Worm (Caenorhabditis elegans): ENCODE data around the gene znf-207.

znf-207 gene

DNA sequence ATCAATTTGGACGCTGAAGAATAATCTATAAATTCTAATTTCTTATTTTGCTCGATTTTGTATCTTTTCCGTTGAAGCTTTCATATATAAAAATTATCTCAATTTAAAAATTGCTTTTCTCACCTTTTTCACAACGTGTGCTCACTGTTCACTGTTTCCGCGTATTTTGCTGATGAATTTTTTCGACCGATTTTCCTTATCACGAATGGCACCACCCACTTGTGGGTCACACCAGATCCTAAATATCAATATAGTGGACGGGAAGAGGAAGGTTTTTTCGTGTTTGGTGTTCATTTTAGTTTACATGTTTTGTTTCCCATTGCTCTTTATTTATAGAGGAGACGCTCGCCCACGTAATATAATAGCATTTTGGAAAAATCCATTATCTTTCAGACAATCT is 4.9 kb downstream of the znf-207 start:
- no peak for TF ChIP-seq mdl-1 (tag; optimal IDR thresholded peaks at IDR 0.05)
- no peak for TF ChIP-seq blmp-1 (tag; optimal IDR thresholded peaks at IDR 0.05; ENCODE audit: insufficient read depth)
- no peak for TF ChIP-seq dmd-4 (tag; optimal IDR thresholded peaks at IDR 0.05)
- no peak for TF ChIP-seq egl-27 (tag; optimal IDR thresholded peaks at IDR 0.05)
- no peak for TF ChIP-seq R02D3.7 (tag; optimal IDR thresholded peaks at IDR 0.05)
- no peak for TF ChIP-seq nhr-10 (tag; optimal IDR thresholded peaks at IDR 0.05)
- no peak for TF ChIP-seq zag-1 (tag; optimal IDR thresholded peaks at IDR 0.05)
- no peak for TF ChIP-seq alr-1 (tag; optimal IDR thresholded peaks at IDR 0.05)
- TF ChIP-seq lin-13 (GFP tag; optimal IDR thresholded peaks at IDR 0.05): no peak
- TF ChIP-seq nhr-237 (tag; optimal IDR thresholded peaks at IDR 0.05): no peak
- no peak for TF ChIP-seq nhr-6 (tag; optimal IDR thresholded peaks at IDR 0.05)
- TF ChIP-seq ztf-1 (GFP tag; conservative IDR thresholded peaks at IDR 0.05): no peak
- TF ChIP-seq sem-4 (tag; optimal IDR thresholded peaks at IDR 0.05): no peak
- TF ChIP-seq peb-1 (tag; optimal IDR thresholded peaks at IDR 0.05): no peak

DNA sequence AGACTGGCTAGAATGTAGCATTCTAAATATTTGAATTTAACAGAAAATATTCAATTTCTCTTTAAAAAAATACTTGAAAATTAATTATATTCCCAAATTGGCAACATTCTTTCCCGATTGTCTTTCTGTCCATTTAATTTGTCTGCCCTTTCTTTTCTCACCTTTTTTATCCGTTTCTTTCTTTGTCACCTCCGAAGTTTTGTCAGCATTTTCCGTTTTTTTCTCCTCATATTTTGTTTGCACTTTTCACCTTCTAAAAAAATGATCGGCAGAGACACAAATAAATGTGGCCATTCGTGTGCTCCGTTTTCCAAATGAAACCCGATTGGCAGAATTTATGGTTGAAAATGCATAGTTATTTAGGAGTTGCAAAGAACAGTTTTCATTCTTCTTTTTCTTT is 5.3 kb downstream of the znf-207 start:
- no peak for TF ChIP-seq nhr-77 (tag; optimal IDR thresholded peaks at IDR 0.05)
- TF ChIP-seq nhr-12 (tag; optimal IDR thresholded peaks at IDR 0.05): no peak
- peak in 1 of 2 experiments; percentile 0 for TF ChIP-seq lsy-2 (tag; optimal IDR thresholded peaks at IDR 0.05)

DNA sequence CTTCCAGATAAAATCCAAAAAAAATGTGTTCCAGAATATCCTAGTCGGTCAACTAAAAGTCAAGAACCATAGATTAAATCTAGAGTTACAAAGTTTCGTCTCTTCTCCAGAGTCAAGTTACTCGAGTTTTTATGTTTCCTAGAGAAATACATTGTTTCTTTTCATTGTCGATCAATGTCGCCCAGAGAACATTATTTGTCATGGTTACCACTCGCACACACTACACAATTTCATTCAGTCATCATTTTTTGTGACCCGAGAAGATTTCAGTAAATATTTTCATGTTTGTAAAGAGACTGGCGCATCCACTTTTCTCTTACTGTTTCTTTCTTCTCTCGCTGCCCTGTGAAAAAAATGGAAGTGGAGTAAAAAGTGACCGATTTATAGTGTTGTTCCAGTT is 5.9 kb downstream of the znf-207 start:
- TF ChIP-seq elt-3 (tag; optimal IDR thresholded peaks at IDR 0.05) (no peak), sma-9 (GFP tag; optimal IDR thresholded peaks at IDR 0.05) (no peak), sma-9 (tag; optimal IDR thresholded peaks at IDR 0.05) (no peak), F13H6.1 (tag; optimal IDR thresholded peaks at IDR 0.05) (no peak), ztf-4 (tag; optimal IDR thresholded peaks at IDR 0.05) (no peak), lsy-2 (tag; optimal IDR thresholded peaks at IDR 0.05) (no peak), peb-1 (tag; optimal IDR thresholded peaks at IDR 0.05) (no peak), nhr-21 (tag; optimal IDR thresholded peaks at IDR 0.05) (no peak), dmd-4 (tag; optimal IDR thresholded peaks at IDR 0.05) (no peak), mab-5 (tag; optimal IDR thresholded peaks at IDR 0.05) (no peak), C34F6.9 (tag; optimal IDR thresholded peaks at IDR 0.05) (no peak), nhr-23 (tag; optimal IDR thresholded peaks at IDR 0.05) (no peak), gmeb-1 (tag; optimal IDR thresholded peaks at IDR 0.05) (no peak), mdl-1 (tag; optimal IDR thresholded peaks at IDR 0.05) (no peak), ZK546.5 (tag; optimal IDR thresholded peaks at IDR 0.05) (no peak), ztf-1 (GFP tag; conservative IDR thresholded peaks at IDR 0.05) (no peak), sem-4 (tag; optimal IDR thresholded peaks at IDR 0.05) (no peak), sma-3 (GFP tag; optimal IDR thresholded peaks at IDR 0.05) (no peak)

DNA sequence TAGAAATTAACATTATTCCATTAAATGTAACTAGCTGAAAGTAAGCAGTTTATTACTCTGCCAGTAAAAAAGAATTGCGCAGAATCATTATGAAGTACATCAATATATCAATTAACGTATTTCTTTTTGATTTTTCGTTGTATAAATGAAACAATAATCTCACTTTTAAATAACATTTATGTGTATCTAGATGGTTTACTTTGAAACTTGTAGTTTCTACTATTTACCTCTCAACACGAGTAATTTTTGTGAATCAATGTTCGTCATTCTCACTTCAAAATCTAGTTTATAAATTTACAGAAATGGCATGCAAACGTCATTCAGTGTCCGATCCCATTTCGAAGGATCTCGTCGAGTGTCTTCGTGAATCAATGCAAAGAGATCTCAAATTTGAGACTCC is 6.3 kb downstream of the znf-207 start, which contains the start of gene gspd-1:
Gene gspd-1 (plus strand): TSS at position 301 of the 400 bp plus-strand sequence.
- TF ChIP-seq nhr-21 (tag; optimal IDR thresholded peaks at IDR 0.05) (no peak), mdl-1 (tag; optimal IDR thresholded peaks at IDR 0.05) (no peak), mbf-1 (tag; optimal IDR thresholded peaks at IDR 0.05) (no peak)

DNA sequence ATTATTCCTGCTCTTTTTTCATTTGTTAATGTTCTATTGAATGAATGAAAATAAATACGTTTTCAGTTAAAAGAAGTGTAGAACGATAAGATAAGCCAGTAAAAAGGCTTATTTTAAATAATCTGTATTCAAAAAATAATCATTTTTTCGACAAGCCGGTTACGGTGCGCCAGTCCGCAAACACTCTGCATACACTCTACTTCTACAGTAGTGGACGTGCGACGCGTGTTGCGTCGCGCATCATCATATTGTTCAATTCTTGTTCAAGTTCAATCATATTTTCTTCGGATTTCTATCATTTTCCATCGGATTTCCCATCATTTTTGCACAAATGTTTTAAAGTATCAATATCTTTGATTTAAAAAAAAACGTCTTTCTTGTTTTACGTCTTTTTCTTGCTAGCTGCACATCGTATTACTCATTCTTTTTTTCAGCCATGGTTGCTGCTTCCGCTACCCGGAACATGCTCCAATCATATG is 9.2 kb downstream of the znf-207 start, which contains the start of gene B0035.18:
Gene B0035.18 (plus strand): TSS at position 429 of the 479 bp plus-strand sequence.
- TF ChIP-seq sem-4 (tag; optimal IDR thresholded peaks at IDR 0.05): no peak
- TF ChIP-seq aly-2 (tag; optimal IDR thresholded peaks at IDR 0.05): no peak
- no peak for TF ChIP-seq nhr-23 (tag; optimal IDR thresholded peaks at IDR 0.05)
- TF ChIP-seq peb-1 (tag; optimal IDR thresholded peaks at IDR 0.05): no peak
- no peak for TF ChIP-seq ztf-11 (tag; optimal IDR thresholded peaks at IDR 0.05)
- TF ChIP-seq zag-1 (tag; optimal IDR thresholded peaks at IDR 0.05): no peak
- TF ChIP-seq fos-1 (tag; optimal IDR thresholded peaks at IDR 0.05): no peak
- no peak for TF ChIP-seq lin-13 (GFP tag; optimal IDR thresholded peaks at IDR 0.05)
- TF ChIP-seq nhr-10 (tag; optimal IDR thresholded peaks at IDR 0.05): no peak
- TF ChIP-seq R02D3.7 (tag; optimal IDR thresholded peaks at IDR 0.05): no peak
- TF ChIP-seq sma-3 (GFP tag; optimal IDR thresholded peaks at IDR 0.05): no peak

DNA sequence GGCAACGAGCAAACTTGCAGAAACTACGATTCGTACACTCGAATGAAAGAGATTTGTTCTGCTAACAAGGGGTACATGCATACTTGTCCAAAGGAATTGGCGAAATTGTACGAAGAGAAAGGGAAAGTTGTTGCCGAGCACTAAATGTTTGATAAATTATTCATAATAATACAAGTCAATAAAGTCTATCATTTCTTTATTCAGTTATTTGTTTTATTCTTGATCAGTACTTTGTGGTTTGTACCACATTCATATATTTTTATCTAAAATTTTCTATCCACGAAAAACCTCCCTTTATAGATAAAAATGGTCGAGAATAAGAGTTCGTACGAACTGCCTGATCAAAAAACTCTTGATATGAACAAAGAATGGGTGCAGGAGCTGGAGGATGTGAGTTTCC is 9.7 kb downstream of the znf-207 start, which contains the start of gene edg-1:
Gene edg-1 (plus strand): TSS at position 301 of the 400 bp plus-strand sequence.
- no peak for TF ChIP-seq ztf-1 (GFP tag; conservative IDR thresholded peaks at IDR 0.05)
- TF ChIP-seq mab-5 (tag; optimal IDR thresholded peaks at IDR 0.05): no peak
- no peak for TF ChIP-seq ztf-4 (tag; optimal IDR thresholded peaks at IDR 0.05)
- TF ChIP-seq nhr-10 (tag; optimal IDR thresholded peaks at IDR 0.05): no peak
- no peak for TF ChIP-seq alr-1 (tag; optimal IDR thresholded peaks at IDR 0.05)
- TF ChIP-seq ztf-11 (tag; optimal IDR thresholded peaks at IDR 0.05): no peak
- TF ChIP-seq elt-1 (tag; optimal IDR thresholded peaks at IDR 0.05): no peak
- no peak for TF ChIP-seq nhr-129 (tag; optimal IDR thresholded peaks at IDR 0.05)
- TF ChIP-seq ceh-16 (tag; optimal IDR thresholded peaks at IDR 0.05): no peak
- TF ChIP-seq sem-4 (tag; optimal IDR thresholded peaks at IDR 0.05): no peak
